Fruit fly (Drosophila melanogaster) whole organism, embryonic: ENCODE data around the gene Snx27.

ENCODE experiments used
- Antp ChIP-seq: fragments of 200-800 bp; sonication (Bioruptor generic); optimal IDR thresholded peaks from 3 replicates; lab custom pipeline; 2016; ENCODE audit warnings: missing biosample characterization, missing genetic modification characterization
- Atf-2 ChIP-seq: fragments of 200-800 bp; sonication (Bioruptor generic); optimal IDR thresholded peaks from 2 replicates; lab custom pipeline; 2016; ENCODE audit warnings: missing biosample characterization, missing genetic modification characterization
- C15 ChIP-seq: fragments of 200-800 bp; sonication (Bioruptor generic); IDR thresholded peaks from 3 replicates; pipeline ENCODE4 v1.3.6; 2022; ENCODE audit warnings: missing biosample characterization, missing genetic modification characterization
- CG10209 ChIP-seq: fragments of 200-800 bp; sonication (Bioruptor generic); optimal IDR thresholded peaks from 3 replicates; lab custom pipeline; 2017; ENCODE audit warnings: missing biosample characterization, mild to moderate bottlenecking, missing genetic modification characterization, missing genetic modification reagents
- CG10565 ChIP-seq: fragments of 200-800 bp; sonication (Bioruptor generic); optimal IDR thresholded peaks from 3 replicates; lab custom pipeline; 2016; ENCODE audit warnings: missing biosample characterization, mild to moderate bottlenecking, missing genetic modification characterization
- CG11560 ChIP-seq: fragments of 200-800 bp; sonication (Bioruptor generic); IDR thresholded peaks from 3 replicates; pipeline ENCODE4 v1.3.6; 2022; ENCODE audit warnings: missing biosample characterization, missing genetic modification characterization
- CG12391 ChIP-seq: fragments of 200-800 bp; sonication (Bioruptor generic); optimal IDR thresholded peaks from 3 replicates; lab custom pipeline; 2018; ENCODE audit warnings: missing biosample characterization, mild to moderate bottlenecking, missing genetic modification characterization, moderate library complexity
- CG15073 ChIP-seq: fragments of 200-800 bp; sonication (Bioruptor generic); optimal IDR thresholded peaks from 2 replicates; lab custom pipeline; 2016; ENCODE audit warnings: missing biosample characterization, missing genetic modification characterization
- CG15479 ChIP-seq: fragments of 200-800 bp; sonication (Bioruptor generic); optimal IDR thresholded peaks from 3 replicates; lab custom pipeline; 2019; ENCODE audit warnings: missing biosample characterization, mild to moderate bottlenecking, missing genetic modification characterization, moderate library complexity
- CG1602 ChIP-seq: fragments of 200-800 bp; sonication (Bioruptor generic); optimal IDR thresholded peaks from 3 replicates; lab custom pipeline; 2016; ENCODE audit warnings: missing biosample characterization, missing genetic modification characterization
- CG17359 ChIP-seq: fragments of 200-800 bp; sonication (Bioruptor generic); optimal IDR thresholded peaks from 3 replicates; lab custom pipeline; 2018; ENCODE audit warnings: missing biosample characterization, mild to moderate bottlenecking, missing genetic modification characterization, moderate library complexity
- CG17802 ChIP-seq: fragments of 200-800 bp; sonication (Bioruptor generic); optimal IDR thresholded peaks from 2 replicates; lab custom pipeline; 2018; ENCODE audit warnings: missing biosample characterization, mild to moderate bottlenecking, missing genetic modification characterization, moderate library complexity
- CG18764 ChIP-seq: fragments of 200-800 bp; sonication (Bioruptor generic); optimal IDR thresholded peaks from 3 replicates; lab custom pipeline; 2016; ENCODE audit warnings: missing biosample characterization, missing genetic modification characterization
- CG3281 ChIP-seq: fragments of 200-800 bp; sonication (Bioruptor generic); optimal IDR thresholded peaks from 3 replicates; lab custom pipeline; 2017; ENCODE audit warnings: missing biosample characterization, mild to moderate bottlenecking, missing genetic modification characterization
- CG5245 ChIP-seq: fragments of 200-800 bp; sonication (Bioruptor generic); optimal IDR thresholded peaks from 3 replicates; lab custom pipeline; 2016; ENCODE audit warnings: missing biosample characterization, missing genetic modification characterization
- CG6765 ChIP-seq: fragments of 200-800 bp; sonication (Bioruptor generic); optimal IDR thresholded peaks from 3 replicates; lab custom pipeline; 2017; ENCODE audit warnings: missing biosample characterization, mild to moderate bottlenecking, missing genetic modification characterization
- CG7357 ChIP-seq: fragments of 200-800 bp; sonication (Bioruptor generic); IDR thresholded peaks from 3 replicates; pipeline ENCODE4 v1.3.6; 2022; ENCODE audit warnings: missing biosample characterization, missing genetic modification characterization
- CG7745 ChIP-seq: fragments of 200-800 bp; sonication (Bioruptor generic); optimal IDR thresholded peaks from 2 replicates; lab custom pipeline; 2018; ENCODE audit warnings: missing biosample characterization, mild to moderate bottlenecking, missing genetic modification characterization, moderate library complexity
- CG8765 ChIP-seq: fragments of 200-800 bp; sonication (Bioruptor generic); IDR thresholded peaks from 2 replicates; pipeline ENCODE4 v1.3.6; 2022; ENCODE audit warnings: missing biosample characterization, missing genetic modification characterization
- CG8944 ChIP-seq: fragments of 200-800 bp; sonication (Bioruptor generic); optimal IDR thresholded peaks from 3 replicates; lab custom pipeline; 2016; ENCODE audit warnings: missing biosample characterization, missing genetic modification characterization
- D19A ChIP-seq: fragments of 200-800 bp; optimal IDR thresholded peaks from 3 replicates; lab custom pipeline; 2019; ENCODE audit warnings: missing biosample characterization, mild to moderate bottlenecking, missing genetic modification characterization, moderate library complexity
- Dek ChIP-seq: fragments of 200-800 bp; sonication (Bioruptor generic); optimal IDR thresholded peaks from 3 replicates; lab custom pipeline; 2019; ENCODE audit warnings: missing biosample characterization, mild to moderate bottlenecking, missing genetic modification characterization, moderate library complexity
- Dfd ChIP-seq, 2 experiments: fragments of >200 bp; optimal IDR thresholded peaks; 2 replicates each; lab custom pipeline; 2017; ENCODE audit warnings: missing biosample characterization in 2 of 2, missing genetic modification characterization in 2 of 2
- ERR ChIP-seq: fragments of 200-800 bp; sonication (Bioruptor generic); optimal IDR thresholded peaks from 2 replicates; lab custom pipeline; 2016; ENCODE audit warnings: missing biosample characterization, missing genetic modification characterization
- Fer1 ChIP-seq: fragments of 200-800 bp; sonication (Bioruptor generic); optimal IDR thresholded peaks from 2 replicates; lab custom pipeline; 2017; ENCODE audit warnings: missing biosample characterization, mild to moderate bottlenecking, missing genetic modification characterization
- GATAe ChIP-seq: fragments of 200-800 bp; sonication (Bioruptor generic); conservative IDR thresholded peaks from 2 replicates; pipeline ENCODE4 v1.3.6; 2022; ENCODE audit warnings: missing biosample characterization, missing genetic modification characterization
- Gug ChIP-seq: fragments of 200-800 bp; sonication (Bioruptor generic); IDR thresholded peaks from 4 replicates; pipeline ENCODE4 v1.3.6; 2022; ENCODE audit warnings: missing biosample characterization, missing genetic modification characterization
- Hr39 ChIP-seq: fragments of >200 bp; optimal IDR thresholded peaks from 2 replicates; lab custom pipeline; 2017
- Kr ChIP-seq: fragments of 200-800 bp; sonication (Bioruptor generic); optimal IDR thresholded peaks from 2 replicates; lab custom pipeline; 2017; ENCODE audit warnings: missing biosample characterization, mild to moderate bottlenecking, missing genetic modification characterization
- Med ChIP-seq: fragments of 200-800 bp; sonication (Bioruptor generic); peaks from one replicate; lab custom pipeline; 2016; ENCODE audit warnings: missing biosample characterization, missing genetic modification characterization, mild to moderate bottlenecking, inconsistent platforms, moderate library complexity
- Ptx1 ChIP-seq: fragments of 200-800 bp; sonication (Bioruptor generic); IDR thresholded peaks from 2 replicates; pipeline ENCODE4 v1.3.6; 2022; ENCODE audit warnings: missing biosample characterization, missing genetic modification characterization
- Rfx ChIP-seq: fragments of 200-800 bp; sonication (Bioruptor generic); IDR thresholded peaks from 2 replicates; pipeline ENCODE4 v1.3.6; 2022; ENCODE audit warnings: missing biosample characterization, missing genetic modification characterization
- Sin3A ChIP-seq: fragments of >200 bp; optimal IDR thresholded peaks from 2 replicates; lab custom pipeline; 2018
- Ssrp ChIP-seq: fragments of 200-800 bp; sonication (Bioruptor generic); optimal IDR thresholded peaks from 2 replicates; lab custom pipeline; 2018; ENCODE audit warnings: missing biosample characterization, mild to moderate bottlenecking, missing genetic modification characterization, moderate library complexity
- aop ChIP-seq: fragments of 200-800 bp; sonication (Bioruptor generic); IDR thresholded peaks from 2 replicates; pipeline ENCODE4 v1.3.6; 2022; ENCODE audit warnings: missing biosample characterization, missing genetic modification characterization
- ap ChIP-seq: fragments of 200-800 bp; sonication (Bioruptor generic); IDR thresholded peaks from 2 replicates; pipeline ENCODE4 v1.3.6; 2022; ENCODE audit warnings: missing biosample characterization, missing genetic modification characterization
- cas ChIP-seq: fragments of 200-800 bp; sonication (Bioruptor generic); IDR thresholded peaks from 2 replicates; pipeline ENCODE4 v1.3.6; 2022; ENCODE audit warnings: missing biosample characterization, missing genetic modification characterization
- caup ChIP-seq: fragments of 200-800 bp; sonication (Bioruptor generic); optimal IDR thresholded peaks from 3 replicates; lab custom pipeline; 2017; ENCODE audit warnings: missing biosample characterization, mild to moderate bottlenecking, missing genetic modification characterization, moderate library complexity; ENCODE audit not compliant: severe bottlenecking
- gcm ChIP-seq: fragments of 200-800 bp; sonication (Bioruptor generic); optimal IDR thresholded peaks from 2 replicates; lab custom pipeline; 2019; ENCODE audit warnings: missing biosample characterization, mild to moderate bottlenecking, missing genetic modification characterization, moderate library complexity
- hb ChIP-seq: fragments of 200-800 bp; sonication (Bioruptor generic); IDR thresholded peaks from 3 replicates; pipeline ENCODE4 v1.3.6; 2022; ENCODE audit warnings: missing biosample characterization, missing genetic modification characterization; ENCODE audit not compliant: partially characterized antibody
- jigr1 ChIP-seq: fragments of 200-800 bp; sonication (Bioruptor generic); IDR thresholded peaks from 3 replicates; pipeline ENCODE4 v1.3.6; 2022; ENCODE audit warnings: missing biosample characterization, missing genetic modification characterization
- kah ChIP-seq: fragments of 200-800 bp; sonication (Bioruptor generic); optimal IDR thresholded peaks from 2 replicates; lab custom pipeline; 2018; ENCODE audit warnings: missing biosample characterization, mild to moderate bottlenecking, missing genetic modification characterization
- ken ChIP-seq: fragments of 200-800 bp; sonication (Bioruptor generic); IDR thresholded peaks from 3 replicates; pipeline ENCODE4 v1.3.6; 2022; ENCODE audit warnings: missing biosample characterization, missing genetic modification characterization
- nau ChIP-seq: fragments of 200-800 bp; sonication (Bioruptor generic); optimal IDR thresholded peaks from 3 replicates; lab custom pipeline; 2017; ENCODE audit warnings: missing biosample characterization, mild to moderate bottlenecking, missing genetic modification characterization, missing genetic modification reagents
- nom ChIP-seq: fragments of 200-800 bp; sonication (Bioruptor generic); optimal IDR thresholded peaks from 2 replicates; lab custom pipeline; 2017; ENCODE audit warnings: missing biosample characterization, missing genetic modification characterization, mild to moderate bottlenecking, moderate library complexity, missing genetic modification reagents
- org-1 ChIP-seq: fragments of 200-800 bp; sonication (Bioruptor generic); optimal IDR thresholded peaks from 2 replicates; lab custom pipeline; 2017; ENCODE audit warnings: missing biosample characterization, missing genetic modification characterization
- vvl ChIP-seq: fragments of 200-800 bp; sonication (Bioruptor generic); IDR thresholded peaks from 2 replicates; pipeline ENCODE4 v1.3.6; 2022; ENCODE audit warnings: missing biosample characterization, missing genetic modification characterization

The Snx27 gene

DNA sequence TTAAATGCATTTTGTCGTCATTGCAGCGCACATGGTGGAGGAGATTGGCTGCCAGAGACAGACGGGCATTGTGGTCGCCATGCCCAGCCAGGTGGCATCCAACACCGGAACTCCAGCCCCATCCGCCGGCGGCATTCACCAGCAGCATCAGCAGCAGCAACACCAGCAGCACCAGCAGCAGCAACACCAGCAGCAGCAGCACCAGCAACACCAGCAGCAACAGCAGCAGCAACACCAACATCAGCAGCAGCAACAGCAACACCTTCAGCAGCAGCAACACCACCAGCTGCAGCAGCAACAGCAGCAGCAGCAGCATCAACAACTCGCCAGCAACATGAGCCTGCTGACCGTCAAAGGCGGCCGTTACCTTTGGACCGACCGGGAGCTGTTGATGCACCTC lies 15.0 kb upstream of the Snx27 start:
- TF ChIP-seq CG17359 (tag; lab: Kevin White, UChicago) (no peak), Dfd (GFP tag; optimal IDR thresholded peaks at IDR 0.05; lab: Kevin White, UChicago) (peak in 1 of 2 experiments; percentile 39), CG8765 (GFP tag; lab: Robert Waterston, UW) (no peak), Med (peak; percentile 14), nom (no peak)

DNA sequence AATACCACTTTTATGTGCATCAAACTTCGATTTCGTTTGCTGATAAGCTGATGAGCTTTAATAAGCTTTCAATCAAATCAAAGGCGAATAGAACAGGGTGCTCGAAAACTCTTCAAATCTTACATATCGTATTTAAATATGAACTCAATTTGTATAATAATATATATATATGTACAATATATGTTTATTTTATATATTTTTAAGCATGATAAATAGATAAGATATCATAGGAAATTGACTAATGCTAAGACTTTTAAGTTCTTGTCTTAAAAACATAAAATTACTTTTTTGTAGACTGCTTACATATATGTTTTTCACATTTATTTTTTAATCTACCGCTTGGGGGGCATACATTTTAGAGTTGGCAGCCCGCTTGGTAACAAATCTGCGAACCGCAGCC lies 14.1 kb upstream of the Snx27 start, which contains the start of gene CG15772:
TSS of gene CG15772 (plus strand) at position 301 of the 400 bp plus-strand sequence.
- TF ChIP-seq kah (GFP tag; lab: Kevin White, UChicago): no peak
- TF ChIP-seq Sin3A (lab: Kevin White, UChicago): no peak
- TF ChIP-seq vvl (GFP tag; lab: Robert Waterston, UW): no peak
- no peak for TF ChIP-seq Gug (GFP tag; lab: Robert Waterston, UW)
- TF ChIP-seq ken (GFP tag; lab: Robert Waterston, UW): no peak
- no peak for TF ChIP-seq Atf-2 (GFP tag; lab: Kevin White, UChicago)
- no peak for TF ChIP-seq cas (GFP tag; lab: Robert Waterston, UW)
- no peak for TF ChIP-seq Antp (GFP tag; lab: Kevin White, UChicago)
- TF ChIP-seq org-1: no peak
- no peak for TF ChIP-seq CG17802 (tag; lab: Kevin White, UChicago)
- TF ChIP-seq CG1602 (GFP tag; lab: Kevin White, UChicago): no peak
- no peak for TF ChIP-seq CG10209 (GFP tag; lab: Kevin White, UChicago)
- no peak for TF ChIP-seq jigr1 (GFP tag; lab: Robert Waterston, UW)
- no peak for TF ChIP-seq CG11560
- no peak for TF ChIP-seq C15 (GFP tag; lab: Robert Waterston, UW)
- TF ChIP-seq caup: no peak
- no peak for TF ChIP-seq CG6765 (GFP tag; lab: Kevin White, UChicago)
- no peak for TF ChIP-seq aop (GFP tag; lab: Robert Waterston, UW)
- no peak for TF ChIP-seq CG10565 (GFP tag; lab: Kevin White, UChicago)
- TF ChIP-seq Rfx (GFP tag; lab: Robert Waterston, UW): no peak
- TF ChIP-seq, all 482 proteins: peak for 0

DNA sequence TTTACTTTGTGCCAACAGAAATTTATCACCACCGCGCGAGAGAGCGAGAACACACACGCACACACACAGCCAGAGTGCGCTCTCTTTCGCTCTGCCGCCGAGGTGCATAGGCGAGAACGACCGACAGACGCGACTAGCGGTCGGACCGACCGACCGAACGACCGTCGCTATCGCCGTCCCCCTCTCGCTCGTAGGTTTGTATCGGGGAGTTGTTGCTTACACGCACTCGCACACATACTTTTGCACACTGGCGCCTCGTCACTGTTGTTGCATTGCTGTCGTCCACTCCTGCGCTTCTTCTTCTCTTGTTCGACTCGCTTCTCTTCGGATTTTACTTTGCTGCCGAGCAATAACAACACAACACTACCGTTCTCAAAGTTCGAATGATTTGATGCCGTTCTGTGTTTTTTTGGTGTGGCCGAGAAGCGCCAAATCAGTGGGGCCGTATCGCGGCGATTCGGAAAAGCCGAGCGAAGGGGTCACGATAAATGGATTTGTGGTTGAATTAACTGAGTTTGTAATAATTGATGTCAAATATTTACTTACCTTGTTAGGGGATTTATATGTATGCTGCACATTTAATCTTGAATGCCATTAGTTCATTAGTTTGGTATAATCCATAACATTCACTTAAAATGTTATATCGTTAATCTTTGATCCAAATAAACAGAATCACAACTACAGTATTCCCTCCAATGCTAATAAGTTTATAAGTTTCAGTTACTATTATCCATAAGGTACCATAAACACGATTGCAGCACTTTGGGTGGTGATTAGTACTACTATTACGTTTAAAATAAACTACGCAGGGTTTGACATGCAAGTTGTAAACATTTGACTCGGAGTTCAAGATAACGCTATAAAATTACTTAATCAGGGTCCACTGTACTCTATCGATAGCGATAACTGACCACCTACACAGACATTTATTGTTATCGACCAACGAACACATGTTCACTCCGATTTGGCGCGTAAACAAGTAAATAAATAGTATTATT lies 9.3 kb upstream of the Snx27 start, which contains the start of the genes IntS6 and Rtel1:
TSS of gene IntS6 (minus strand) at position 391 of the 998 bp plus-strand sequence.
TSS of gene Rtel1 (plus strand) at position 884 of the 998 bp plus-strand sequence.
- TF ChIP-seq Kr (GFP tag; lab: Kevin White, UChicago) (peak; percentile 2), CG18764 (GFP tag; lab: Kevin White, UChicago) (peak; percentile 84), CG8944 (GFP tag; lab: Kevin White, UChicago) (peak; percentile 92), CG15479 (GFP tag; lab: Kevin White, UChicago) (peak; percentile 75), Fer1 (peak; percentile 87), hb (GFP tag; lab: Robert Waterston, UW) (no peak), ap (GFP tag; lab: Robert Waterston, UW) (peak; percentile 72), Hr39 (lab: Kevin White, UChicago) (no peak), Ssrp (tag; lab: Kevin White, UChicago) (peak; percentile 86), GATAe (GFP tag; lab: Robert Waterston, UW) (peak; percentile 53; the same call in 1 of the 2 replicates), CG5245 (peak; percentile 72), CG7745 (no peak), D19A (tag; lab: Kevin White, UChicago) (peak; percentile 76), CG10209 (GFP tag; lab: Kevin White, UChicago) (peak; percentile 100), CG15073 (GFP tag; lab: Kevin White, UChicago) (peak; percentile 38), ERR (GFP tag; lab: Kevin White, UChicago) (peak; percentile 80), Dek (tag; lab: Kevin White, UChicago) (peak; percentile 90), CG7357 (GFP tag; lab: Robert Waterston, UW) (peak; percentile 80), CG6765 (GFP tag; lab: Kevin White, UChicago) (peak; percentile 67), nau (GFP tag; lab: Kevin White, UChicago) (peak; percentile 60), CG12391 (tag; lab: Kevin White, UChicago) (peak; percentile 88), gcm (GFP tag; lab: Kevin White, UChicago) (peak; percentile 81), CG3281 (peak; percentile 91), Ptx1 (GFP tag; lab: Robert Waterston, UW) (peak; percentile 94)
